Fruit fly (Drosophila melanogaster): ENCODE results near the gene CG1368.

CG1368 gene

DNA sequence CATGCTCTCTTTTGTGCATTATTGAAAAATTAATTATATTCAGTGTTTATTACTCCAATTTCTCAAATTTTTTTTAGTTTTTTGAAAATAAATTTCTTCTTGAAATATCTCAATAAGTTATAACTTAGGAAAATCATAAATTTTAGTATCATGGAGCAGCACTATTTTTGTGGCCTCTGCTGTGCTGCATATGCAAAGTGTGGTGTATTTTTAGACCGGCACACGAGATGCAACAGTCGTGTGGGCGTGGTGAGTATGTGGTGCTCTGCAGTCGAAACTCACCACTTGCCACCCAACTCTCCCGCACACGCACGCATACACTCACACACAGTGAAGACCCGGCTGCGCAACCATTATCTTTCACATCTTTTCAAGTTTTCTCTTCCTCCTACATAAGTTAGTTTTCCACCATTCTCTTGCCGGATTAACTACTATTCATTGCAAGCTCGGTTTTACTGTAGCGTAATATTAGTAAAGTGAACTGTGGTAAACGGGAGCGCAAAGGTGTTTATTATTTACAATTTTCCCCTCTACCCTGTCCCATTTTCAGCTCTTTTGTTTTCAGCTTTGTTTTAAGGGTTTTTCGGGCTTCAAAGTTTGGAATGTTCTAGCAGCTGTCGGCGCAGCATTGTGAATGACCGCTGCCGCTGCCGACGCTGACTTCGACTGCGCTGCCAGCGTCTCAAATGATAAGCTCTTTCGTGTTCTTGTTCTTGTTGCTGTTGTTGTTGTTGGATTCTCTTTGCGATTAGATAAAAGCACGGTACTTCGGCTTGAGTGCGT is 34.1 kb downstream of the CG1368 start (continued):
- TF ChIP-seq CG15479 (GFP tag; optimal IDR thresholded peaks at IDR 0.05) (peak; percentile 19), unpg (GFP tag; optimal IDR thresholded peaks at IDR 0.05) (peak; percentile 73), Hey (tag; optimal IDR thresholded peaks at IDR 0.05) (no peak), maf-S (GFP tag; optimal IDR thresholded peaks at IDR 0.05) (no peak), CG1602 (GFP tag; optimal IDR thresholded peaks at IDR 0.05) (peak; percentile 40), lbe (GFP tag; optimal IDR thresholded peaks at IDR 0.05) (no peak), Lpt (GFP tag; optimal IDR thresholded peaks at IDR 0.05) (no peak), Nf-YA (GFP tag; IDR thresholded peaks at IDR 0.05) (peak; percentile 44; the same call in 1 of the 2 replicates), CG17385 (GFP tag; optimal IDR thresholded peaks at IDR 0.05) (peak; percentile 59), CG15696 (tag; optimal IDR thresholded peaks at IDR 0.05) (peak; percentile 57), Meics (GFP tag; optimal IDR thresholded peaks at IDR 0.05) (peak; percentile 41), repo (GFP tag; optimal IDR thresholded peaks at IDR 0.05) (no peak), CG10147 (GFP tag; optimal IDR thresholded peaks at IDR 0.05) (peak; percentile 56), ATbp (GFP tag; optimal IDR thresholded peaks at IDR 0.05) (peak; percentile 68), ase (GFP tag; IDR thresholded peaks at IDR 0.05) (0 out of 3 replicates have a peak, but pooled peaks have one; percentile 56), aop (GFP tag; IDR thresholded peaks at IDR 0.05) (no peak), grn (GFP tag; optimal IDR thresholded peaks at IDR 0.05) (peak; percentile 83), CG43689 (GFP tag; IDR thresholded peaks at IDR 0.05) (no peak), CG2116 (GFP tag; optimal IDR thresholded peaks at IDR 0.05) (peak; percentile 10), CG7928 (GFP tag; optimal IDR thresholded peaks at IDR 0.05) (no peak), Six4 (GFP tag; optimal IDR thresholded peaks at IDR 0.05) (peak; percentile 58), slou (GFP tag; optimal IDR thresholded peaks at IDR 0.05) (no peak), Camta (GFP tag; optimal IDR thresholded peaks at IDR 0.05) (peak; percentile 5), dmrt99B (tag; optimal IDR thresholded peaks at IDR 0.05) (peak; percentile 74), chif (GFP tag; optimal IDR thresholded peaks at IDR 0.05) (peak; percentile 7 to 54), NC2α (GFP tag; optimal IDR thresholded peaks at IDR 0.05) (no peak), Trl (optimal IDR thresholded peaks at IDR 0.05) (peak; percentile 16 to 22), Trl (GFP tag; optimal IDR thresholded peaks at IDR 0.05) (peak; percentile 20), stwl (tag; optimal IDR thresholded peaks at IDR 0.05) (peak; percentile 20), Sry-β (GFP tag; optimal IDR thresholded peaks at IDR 0.05) (peak; percentile 9), GATAe (GFP tag; conservative IDR thresholded peaks at IDR 0.05) (peak; percentile 88), ap (GFP tag; IDR thresholded peaks at IDR 0.05) (peak; percentile 58; the same call in 1 of the 2 replicates), Awh (GFP tag; IDR thresholded peaks at IDR 0.05) (no peak; the same call in 1 of the 2 replicates), Sry-δ (GFP tag; optimal IDR thresholded peaks at IDR 0.05) (peak; percentile 2), CG17359 (tag; optimal IDR thresholded peaks at IDR 0.05) (peak; percentile 82), fu2 (GFP tag; optimal IDR thresholded peaks at IDR 0.05) (no peak), CG11247 (GFP tag; IDR thresholded peaks at IDR 0.05) (no peak; the same call in 1 of the 2 replicates), CG13894 (tag; optimal IDR thresholded peaks at IDR 0.05) (no peak), Mes4 (GFP tag; optimal IDR thresholded peaks at IDR 0.05) (peak; percentile 3), CG4360 (GFP tag; IDR thresholded peaks at IDR 0.05) (peak; percentile 83), CG34422 (GFP tag; IDR thresholded peaks at IDR 0.05) (0 out of 3 replicates have a peak, but pooled peaks have one; percentile 44), Bteb2 (GFP tag; optimal IDR thresholded peaks at IDR 0.05) (peak; percentile 4), CG15601 (tag; optimal IDR thresholded peaks at IDR 0.05) (peak; percentile 64), mld (GFP tag; IDR thresholded peaks at IDR 0.05; ENCODE audit: partially characterized antibody) (no peak), CoRest (tag; optimal IDR thresholded peaks at IDR 0.05) (peak; percentile 61), gro (GFP tag; optimal IDR thresholded peaks at IDR 0.05) (no peak), ssp (GFP tag; IDR thresholded peaks at IDR 0.05) (0 out of 2 replicates have a peak, but pooled peaks have one; percentile 17), mam (GFP tag; optimal IDR thresholded peaks at IDR 0.05) (no peak), lola (GFP tag; optimal IDR thresholded peaks at IDR 0.05) (peak in 1 of 3 experiments; percentile 64)

Data from whole organism, embryonic.